Worm (Caenorhabditis elegans) whole organism, early embryonic: ENCODE data around the gene cest-35.1.

ENCODE experiments used
- F13C5.2 ChIP-seq: sonication (generic microtip); optimal IDR thresholded peaks from 2 replicates; lab custom pipeline; 2017; ENCODE audit warnings: mild to moderate bottlenecking, missing genetic modification characterization, inconsistent platforms, missing compliant biosample characterization
- aly-1 ChIP-seq: sonication (generic microtip); optimal IDR thresholded peaks from 2 replicates; lab custom pipeline; 2016; ENCODE audit warnings: missing genetic modification characterization, missing compliant biosample characterization
- ama-1 ChIP-seq: fragments of 150-350 bp; optimal IDR thresholded peaks from 2 replicates; lab custom pipeline; 2014
- ceh-13 ChIP-seq: fragments of 200-800 bp; sonication (Bioruptor generic); optimal IDR thresholded peaks from 2 replicates; lab custom pipeline; 2018; ENCODE audit warnings: mild to moderate bottlenecking, missing genetic modification characterization, missing compliant biosample characterization
- ceh-36 ChIP-seq: sonication (generic microtip); optimal IDR thresholded peaks from 2 replicates; lab custom pipeline; 2016; ENCODE audit warnings: missing genetic modification characterization, inconsistent platforms, missing compliant biosample characterization
- ets-7 ChIP-seq: sonication (generic microtip); optimal IDR thresholded peaks from 2 replicates; lab custom pipeline; 2016; ENCODE audit warnings: missing genotype, missing genetic modification characterization, missing compliant biosample characterization
- hmbx-1 ChIP-seq: sonication (generic microtip); optimal IDR thresholded peaks from 2 replicates; lab custom pipeline; 2016; ENCODE audit warnings: mild to moderate bottlenecking, missing genetic modification characterization, missing compliant biosample characterization
- hmg-4 ChIP-seq: fragments of 200-800 bp; sonication (Bioruptor generic); optimal IDR thresholded peaks from 2 replicates; lab custom pipeline; 2018; ENCODE audit warnings: mild to moderate bottlenecking, missing genetic modification characterization, missing compliant biosample characterization
- hnd-1 ChIP-seq: sonication (generic microtip); optimal IDR thresholded peaks from 2 replicates; lab custom pipeline; 2016; ENCODE audit warnings: missing genetic modification characterization, missing compliant biosample characterization
- scrt-1 ChIP-seq: fragments of 200-800 bp; sonication (Bioruptor generic); IDR thresholded peaks from 2 replicates; pipeline ENCODE4 v1.3.6; 2022; ENCODE audit warnings: missing genetic modification characterization, missing compliant biosample characterization
- sea-1 ChIP-seq: fragments of 200-800 bp; sonication (Bioruptor generic); conservative IDR thresholded peaks from 2 replicates; pipeline ENCODE4 v1.3.6; 2022; ENCODE audit warnings: missing genetic modification characterization, missing compliant biosample characterization
- tbx-37 ChIP-seq: fragments of 200-800 bp; sonication (Bioruptor generic); conservative IDR thresholded peaks from 2 replicates; pipeline ENCODE4 v1.3.6; 2022; ENCODE audit warnings: missing genetic modification reagents, missing genetic modification characterization, missing compliant biosample characterization
- tra-4 ChIP-seq: sonication (generic microtip); optimal IDR thresholded peaks from 2 replicates; lab custom pipeline; 2017; ENCODE audit warnings: missing genetic modification characterization, missing compliant biosample characterization

ce11 chrV:5275426-5276007 is 32.6 kb upstream of the cest-35.1 start:
- no peak for TF ChIP-seq ets-7
- TF ChIP-seq ama-1 (lab: Kevin White, UChicago) = no peak
- no peak for TF ChIP-seq hnd-1 (tag; lab: Kevin White, UChicago)
- no peak for TF ChIP-seq F13C5.2 (tag; lab: Kevin White, UChicago)
- TF ChIP-seq ceh-13 (GFP tag; lab: Kevin White, UChicago) = no peak
- no peak for TF ChIP-seq tra-4 (tag; lab: Kevin White, UChicago)
- no peak for TF ChIP-seq tbx-37
- no peak for TF ChIP-seq hmbx-1
- no peak for TF ChIP-seq aly-1 (tag; lab: Kevin White, UChicago)
- TF ChIP-seq sea-1 = no peak
- TF ChIP-seq hmg-4 (GFP tag; lab: Kevin White, UChicago) = no peak
- TF ChIP-seq scrt-1 (GFP tag; lab: Robert Waterston, UW) = no peak
- TF ChIP-seq ceh-36 (tag; lab: Kevin White, UChicago) = no peak
